Fruit fly (Drosophila melanogaster) Kc167 (cell line): Measurements from ENCODE around the gene CG32365.

Experiments
- Myc ChIP-seq: fragments of >200 bp; optimal IDR thresholded peaks from 2 replicates; lab custom pipeline; 2017; ENCODE audit warnings: missing external identifiers
- Sin3A ChIP-seq: fragments of >200 bp; optimal IDR thresholded peaks from 2 replicates; lab custom pipeline; 2018; ENCODE audit warnings: missing external identifiers
- ttk ChIP-seq: sonication (Bioruptor generic); optimal IDR thresholded peaks from 2 replicates; lab custom pipeline; 2017; ENCODE audit warnings: missing external identifiers

- TF ChIP-seq Sin3A (lab: Kevin White, UChicago) (no peak), Myc (lab: Kevin White, UChicago) (no peak), ttk (lab: Kevin White, UChicago) (no peak)
Observed at dm6 chr3L:7868581-7869236, at the start of gene CG32365.
